Worm (Caenorhabditis elegans) whole organism, L3 larva: Measurements from ENCODE around the gene F43G6.17.

Source experiments
- R02D3.7 ChIP-seq: fragments of 150-350 bp; optimal IDR thresholded peaks from 2 replicates; lab custom pipeline; 2014; ENCODE audit warnings: missing biosample characterization, missing genetic modification characterization
- fos-1 ChIP-seq: fragments of 150-350 bp; optimal IDR thresholded peaks from 2 replicates; lab custom pipeline; 2014; ENCODE audit warnings: missing biosample characterization, missing genetic modification characterization
- hmg-11 ChIP-seq: sonication (generic microtip); optimal IDR thresholded peaks from 2 replicates; lab custom pipeline; 2016; ENCODE audit warnings: missing genetic modification characterization, missing compliant biosample characterization
- lin-15B ChIP-seq: fragments of 150-350 bp; optimal IDR thresholded peaks from 2 replicates; lab custom pipeline; 2014; ENCODE audit warnings: missing biosample characterization, missing genetic modification characterization
- nhr-23 ChIP-seq: fragments of 150-350 bp; optimal IDR thresholded peaks from 2 replicates; lab custom pipeline; 2014; ENCODE audit warnings: missing biosample characterization, missing genetic modification reagents, missing genetic modification characterization
- nhr-25 ChIP-seq: sonication (generic microtip); optimal IDR thresholded peaks from 2 replicates; lab custom pipeline; 2017; ENCODE audit warnings: missing biosample characterization, missing genetic modification characterization
- nhr-43 ChIP-seq: sonication (generic microtip); optimal IDR thresholded peaks from 2 replicates; lab custom pipeline; 2016; ENCODE audit warnings: mild to moderate bottlenecking, missing genetic modification characterization, missing compliant biosample characterization; ENCODE audit not compliant: poor library complexity, severe bottlenecking
- nhr-67 ChIP-seq: fragments of 150-350 bp; optimal IDR thresholded peaks from 2 replicates; lab custom pipeline; 2014; ENCODE audit warnings: missing biosample characterization, missing genetic modification characterization
- nhr-76 ChIP-seq: fragments of 150-350 bp; sonication (generic microtip); optimal IDR thresholded peaks from 5 replicates; lab custom pipeline; 2014; ENCODE audit warnings: missing biosample characterization, missing genetic modification characterization

F43G6.17 gene

ce11 chrII:11852191-11852901 lies 49.8 kb downstream of the F43G6.17 start:
- TF ChIP-seq nhr-67 (no peak), nhr-23 (peak; percentile 69), nhr-25 (tag; lab: Kevin White, UChicago) (peak; percentile 70), nhr-43 (tag; lab: Kevin White, UChicago) (peak; percentile 72)

ce11 chrII:11853108-11853507 lies 50.6 kb downstream of the F43G6.17 start:
- TF ChIP-seq lin-15B (no peak), hmg-11 (tag; lab: Kevin White, UChicago) (no peak), fos-1 (tag; lab: Kevin White, UChicago) (no peak), nhr-76 (tag; lab: Kevin White, UChicago) (no peak), R02D3.7 (tag; lab: Kevin White, UChicago) (no peak)
